Worm (Caenorhabditis elegans) whole organism, late embryonic: ENCODE data around the gene R193.2.

Experiments
- F13H6.1 ChIP-seq: sonication (generic microtip); optimal IDR thresholded peaks from 2 replicates; lab custom pipeline; 2016; ENCODE audit warnings: missing genetic modification characterization, missing compliant biosample characterization
- K02D7.2 ChIP-seq: sonication (generic microtip); optimal IDR thresholded peaks from 2 replicates; lab custom pipeline; 2017; ENCODE audit warnings: mild to moderate bottlenecking, missing genetic modification characterization, missing compliant biosample characterization
- K09A11.1 ChIP-seq: sonication (generic microtip); optimal IDR thresholded peaks from 2 replicates; lab custom pipeline; 2017; ENCODE audit warnings: antibody characterized with exemption, mild to moderate bottlenecking, missing genetic modification characterization, missing compliant biosample characterization; ENCODE audit not compliant: insufficient read depth
- Y22D7AL.16 ChIP-seq: sonication (generic microtip); optimal IDR thresholded peaks from 2 replicates; lab custom pipeline; 2016; ENCODE audit warnings: missing genetic modification characterization, missing compliant biosample characterization
- ahr-1 ChIP-seq: sonication (generic microtip); optimal IDR thresholded peaks from 2 replicates; lab custom pipeline; 2016; ENCODE audit warnings: missing genetic modification characterization, missing compliant biosample characterization
- ceh-14 ChIP-seq: sonication (generic microtip); optimal IDR thresholded peaks from 2 replicates; lab custom pipeline; 2016; ENCODE audit warnings: missing genotype, missing genetic modification characterization, missing compliant biosample characterization
- ceh-19 ChIP-seq: fragments of 200-800 bp; sonication (Bioruptor generic); optimal IDR thresholded peaks from 2 replicates; lab custom pipeline; 2018; ENCODE audit warnings: mild to moderate bottlenecking, missing genetic modification characterization, missing compliant biosample characterization
- ceh-2 ChIP-seq: sonication (generic microtip); optimal IDR thresholded peaks from 2 replicates; lab custom pipeline; 2016; ENCODE audit warnings: missing genotype, missing genetic modification characterization, missing compliant biosample characterization
- ceh-30 ChIP-seq: fragments of 150-350 bp; optimal IDR thresholded peaks from 2 replicates; lab custom pipeline; 2014; ENCODE audit warnings: missing biosample characterization, missing genetic modification characterization
- ceh-31 ChIP-seq: sonication (generic microtip); optimal IDR thresholded peaks from 2 replicates; lab custom pipeline; 2016; ENCODE audit warnings: missing genetic modification characterization, missing compliant biosample characterization
- ceh-45 ChIP-seq: fragments of 200-800 bp; sonication (Bioruptor generic); IDR thresholded peaks from 2 replicates; pipeline ENCODE4 v1.3.6; 2022; ENCODE audit warnings: missing genetic modification reagents, missing genetic modification characterization, missing compliant biosample characterization
- ceh-48 ChIP-seq: sonication (generic microtip); optimal IDR thresholded peaks from 2 replicates; lab custom pipeline; 2016; ENCODE audit warnings: missing genetic modification characterization, inconsistent platforms, missing compliant biosample characterization
- ceh-9 ChIP-seq: sonication (generic microtip); optimal IDR thresholded peaks from 2 replicates; lab custom pipeline; 2016; ENCODE audit warnings: mild to moderate bottlenecking, missing genetic modification characterization, inconsistent platforms, missing compliant biosample characterization
- che-1 ChIP-seq: sonication (generic microtip); optimal IDR thresholded peaks from 2 replicates; lab custom pipeline; 2016; ENCODE audit warnings: mild to moderate bottlenecking, missing genetic modification characterization, missing compliant biosample characterization
- dmd-4 ChIP-seq: sonication (generic microtip); optimal IDR thresholded peaks from 2 replicates; lab custom pipeline; 2016; ENCODE audit warnings: borderline replicate concordance, missing genetic modification characterization, missing compliant biosample characterization
- elt-2 ChIP-seq: sonication (generic microtip); optimal IDR thresholded peaks from 2 replicates; lab custom pipeline; 2016; ENCODE audit warnings: missing genetic modification reagents, missing genetic modification characterization, missing compliant biosample characterization
- elt-4 ChIP-seq: sonication (generic microtip); optimal IDR thresholded peaks from 2 replicates; lab custom pipeline; 2016; ENCODE audit warnings: missing genetic modification characterization, missing compliant biosample characterization
- ets-4 ChIP-seq: sonication (generic microtip); optimal IDR thresholded peaks from 2 replicates; lab custom pipeline; 2016; ENCODE audit warnings: missing genetic modification characterization, missing compliant biosample characterization
- fax-1 ChIP-seq: sonication (generic microtip); optimal IDR thresholded peaks from 2 replicates; lab custom pipeline; 2016; ENCODE audit warnings: missing genotype, missing genetic modification characterization, missing compliant biosample characterization
- fkh-10 ChIP-seq: fragments of 150-350 bp; optimal IDR thresholded peaks from 2 replicates; lab custom pipeline; 2014; ENCODE audit warnings: missing biosample characterization, missing genetic modification reagents, missing genetic modification characterization
- gmeb-2 ChIP-seq: sonication (generic microtip); optimal IDR thresholded peaks from 2 replicates; lab custom pipeline; 2016; ENCODE audit warnings: missing genetic modification characterization, inconsistent platforms, missing compliant biosample characterization
- hlh-30 ChIP-seq: sonication (generic microtip); optimal IDR thresholded peaks from 2 replicates; lab custom pipeline; 2017; ENCODE audit warnings: antibody characterized with exemption, missing genetic modification characterization, missing compliant biosample characterization; ENCODE audit not compliant: insufficient read depth
- hlh-6 ChIP-seq: sonication (generic microtip); optimal IDR thresholded peaks from 2 replicates; lab custom pipeline; 2016; ENCODE audit warnings: missing genotype, missing genetic modification characterization, missing compliant biosample characterization
- lin-11 ChIP-seq: fragments of 200-800 bp; sonication (Bioruptor generic); optimal IDR thresholded peaks from 2 replicates; lab custom pipeline; 2018; ENCODE audit warnings: mild to moderate bottlenecking, missing genetic modification characterization, missing compliant biosample characterization
- madf-2 ChIP-seq: sonication (generic microtip); optimal IDR thresholded peaks from 2 replicates; lab custom pipeline; 2017; ENCODE audit warnings: missing genetic modification characterization, missing compliant biosample characterization
- nfya-1 ChIP-seq: sonication (generic microtip); optimal IDR thresholded peaks from 2 replicates; lab custom pipeline; 2017; ENCODE audit warnings: missing genetic modification characterization, mild to moderate bottlenecking, missing compliant biosample characterization, antibody characterized with exemption, moderate library complexity
- nhr-11 ChIP-seq: fragments of 150-350 bp; optimal IDR thresholded peaks from 2 replicates; lab custom pipeline; 2014; ENCODE audit warnings: missing biosample characterization, missing genetic modification characterization
- nhr-232 ChIP-seq: sonication (generic microtip); optimal IDR thresholded peaks from 2 replicates; lab custom pipeline; 2016; ENCODE audit warnings: missing genetic modification characterization, missing compliant biosample characterization
- npax-4 ChIP-seq: sonication (generic microtip); optimal IDR thresholded peaks from 2 replicates; lab custom pipeline; 2016; ENCODE audit warnings: missing genetic modification characterization, missing compliant biosample characterization
- odd-2 ChIP-seq: sonication (generic microtip); optimal IDR thresholded peaks from 2 replicates; lab custom pipeline; 2017; ENCODE audit warnings: antibody characterized with exemption, mild to moderate bottlenecking, missing genetic modification characterization, missing compliant biosample characterization
- pag-3 ChIP-seq: sonication (generic microtip); optimal IDR thresholded peaks from 2 replicates; lab custom pipeline; 2016; ENCODE audit warnings: missing compliant biosample characterization, missing genetic modification characterization, borderline replicate concordance
- pax-1 ChIP-seq: fragments of 150-350 bp; optimal IDR thresholded peaks from 2 replicates; lab custom pipeline; 2014; ENCODE audit warnings: missing biosample characterization, missing genetic modification characterization
- pha-2 ChIP-seq: sonication (generic microtip); optimal IDR thresholded peaks from 2 replicates; lab custom pipeline; 2017; ENCODE audit warnings: mild to moderate bottlenecking, missing genetic modification characterization, missing compliant biosample characterization
- pha-4 ChIP-seq: fragments of 150-350 bp; optimal IDR thresholded peaks from 2 replicates; lab custom pipeline; 2018; ENCODE audit warnings: missing biosample characterization, missing genetic modification reagents, missing genetic modification characterization
- pqm-1 ChIP-seq: sonication (generic microtip); optimal IDR thresholded peaks from 2 replicates; lab custom pipeline; 2016; ENCODE audit warnings: missing genetic modification characterization, missing compliant biosample characterization
- rnt-1 ChIP-seq: sonication (generic microtip); optimal IDR thresholded peaks from 2 replicates; lab custom pipeline; 2016; ENCODE audit warnings: missing genetic modification characterization, missing compliant biosample characterization
- sox-2 ChIP-seq: fragments of 200-800 bp; sonication (Bioruptor generic); IDR thresholded peaks from 2 replicates; pipeline ENCODE4 v1.3.6; 2022; ENCODE audit warnings: missing genetic modification reagents, missing genetic modification characterization, missing compliant biosample characterization
- sox-4 ChIP-seq: sonication (generic microtip); optimal IDR thresholded peaks from 2 replicates; lab custom pipeline; 2017; ENCODE audit warnings: mild to moderate bottlenecking, missing genetic modification characterization, inconsistent platforms, missing compliant biosample characterization
- syd-9 ChIP-seq: sonication (generic microtip); optimal IDR thresholded peaks from 2 replicates; lab custom pipeline; 2016; ENCODE audit warnings: mild to moderate bottlenecking, missing genetic modification characterization, moderate library complexity, missing compliant biosample characterization
- tbx-7 ChIP-seq: sonication (generic microtip); optimal IDR thresholded peaks from 2 replicates; lab custom pipeline; 2016; ENCODE audit warnings: missing genotype, missing genetic modification characterization, missing compliant biosample characterization
- unc-55 ChIP-seq: sonication (generic microtip); optimal IDR thresholded peaks from 2 replicates; lab custom pipeline; 2017; ENCODE audit warnings: missing biosample characterization, missing genetic modification reagents, missing genetic modification characterization
- unc-86 ChIP-seq: sonication (generic microtip); optimal IDR thresholded peaks from 2 replicates; lab custom pipeline; 2016; ENCODE audit warnings: missing genetic modification characterization, missing compliant biosample characterization
- zip-5 ChIP-seq: sonication (generic microtip); optimal IDR thresholded peaks from 2 replicates; lab custom pipeline; 2016; ENCODE audit warnings: missing genetic modification characterization, missing compliant biosample characterization

R193.2 gene

ce11 chrX:1120326-1120725 is 28.1 kb downstream of the R193.2 start (continued):
- TF ChIP-seq K09A11.1 = no peak
- TF ChIP-seq pqm-1 (tag; lab: Kevin White, UChicago) = no peak
- no peak for TF ChIP-seq nhr-11 (tag; lab: Kevin White, UChicago)
- peak; percentile 40 for TF ChIP-seq nfya-1
- no peak for TF ChIP-seq madf-2 (tag; lab: Kevin White, UChicago)
- TF ChIP-seq che-1 = no peak
- TF ChIP-seq ceh-19 (GFP tag; lab: Kevin White, UChicago) = no peak
- TF ChIP-seq ceh-31 (tag; lab: Kevin White, UChicago) = peak; percentile 92
- peak; percentile 44 for TF ChIP-seq ceh-2 (tag; lab: Kevin White, UChicago)
- no peak for TF ChIP-seq tbx-7 (tag; lab: Kevin White, UChicago)
- peak; percentile 98 for TF ChIP-seq unc-55 (GFP tag; lab: Kevin White, UChicago)
- no peak for TF ChIP-seq K02D7.2 (tag; lab: Kevin White, UChicago)
- no peak for TF ChIP-seq gmeb-2 (tag; lab: Kevin White, UChicago)
- no peak for TF ChIP-seq lin-11 (tag; lab: Kevin White, UChicago)
- no peak for TF ChIP-seq ahr-1 (tag; lab: Kevin White, UChicago)
- no peak for TF ChIP-seq zip-5
- TF ChIP-seq elt-4 (tag; lab: Kevin White, UChicago) = no peak
- no peak for TF ChIP-seq nhr-232 (tag; lab: Kevin White, UChicago)
- TF ChIP-seq pax-1 (tag; lab: Kevin White, UChicago) = no peak
- TF ChIP-seq pag-3 = no peak
- TF ChIP-seq ets-4 (tag; lab: Kevin White, UChicago) = no peak
- TF ChIP-seq pha-2 (tag; lab: Kevin White, UChicago) = no peak
- peak; percentile 5 for TF ChIP-seq hlh-30
- TF ChIP-seq hlh-6 (tag; lab: Kevin White, UChicago) = peak; percentile 63
- no peak for TF ChIP-seq fax-1
- TF ChIP-seq pha-4 = no peak
- no peak for TF ChIP-seq sox-2
- TF ChIP-seq odd-2 (tag; lab: Kevin White, UChicago) = no peak
- TF ChIP-seq syd-9 (tag; lab: Kevin White, UChicago) = peak; percentile 39
- peak; percentile 75 for TF ChIP-seq ceh-48 (tag; lab: Kevin White, UChicago)
- no peak for TF ChIP-seq sox-4 (tag; lab: Kevin White, UChicago)
- TF ChIP-seq F13H6.1 (tag; lab: Kevin White, UChicago) = peak; percentile 35
- TF ChIP-seq ceh-14 (tag; lab: Kevin White, UChicago) = peak; percentile 55
- no peak for TF ChIP-seq unc-86
- no peak for TF ChIP-seq ceh-9

ce11 chrX:1119305-1119704 is 29.1 kb downstream of the R193.2 start, which contains the start of gene C05D9.7:
C05D9.7 (minus strand) TSS chrX:1119405.
- TF ChIP-seq nfya-1 (no peak), hlh-30 (no peak), ceh-19 (GFP tag; lab: Kevin White, UChicago) (no peak), ceh-30 (tag; lab: Kevin White, UChicago) (no peak), rnt-1 (no peak), ceh-14 (tag; lab: Kevin White, UChicago) (no peak), Y22D7AL.16 (tag; lab: Kevin White, UChicago) (no peak), pha-4 (no peak), ceh-45 (GFP tag; lab: Robert Waterston, UW) (no peak)

- TF ChIP-seq npax-4 (tag; lab: Kevin White, UChicago) (no peak), fax-1 (no peak), fkh-10 (GFP tag; lab: Kevin White, UChicago) (no peak), hlh-6 (tag; lab: Kevin White, UChicago) (no peak), dmd-4 (no peak), elt-2 (tag; lab: Kevin White, UChicago) (peak; percentile 27)
Measured at ce11 chrX:1117252-1117651, 31.1 kb downstream of the R193.2 start.
